Worm (Caenorhabditis elegans) whole organism, late embryonic: ENCODE results near the gene R160.4.

Experiments used
- C08G9.2 ChIP-seq: sonication (generic microtip); optimal IDR thresholded peaks from 2 replicates; lab custom pipeline; 2016; ENCODE audit warnings: mild to moderate bottlenecking, missing genetic modification characterization, moderate library complexity, missing compliant biosample characterization
- F13H6.1 ChIP-seq: sonication (generic microtip); optimal IDR thresholded peaks from 2 replicates; lab custom pipeline; 2016; ENCODE audit warnings: missing genetic modification characterization, missing compliant biosample characterization
- K02D7.2 ChIP-seq: sonication (generic microtip); optimal IDR thresholded peaks from 2 replicates; lab custom pipeline; 2017; ENCODE audit warnings: mild to moderate bottlenecking, missing genetic modification characterization, missing compliant biosample characterization
- K09A11.1 ChIP-seq: sonication (generic microtip); optimal IDR thresholded peaks from 2 replicates; lab custom pipeline; 2017; ENCODE audit warnings: antibody characterized with exemption, mild to moderate bottlenecking, missing genetic modification characterization, missing compliant biosample characterization; ENCODE audit not compliant: insufficient read depth
- Y22D7AL.16 ChIP-seq: sonication (generic microtip); optimal IDR thresholded peaks from 2 replicates; lab custom pipeline; 2016; ENCODE audit warnings: missing genetic modification characterization, missing compliant biosample characterization
- ahr-1 ChIP-seq: sonication (generic microtip); optimal IDR thresholded peaks from 2 replicates; lab custom pipeline; 2016; ENCODE audit warnings: missing genetic modification characterization, missing compliant biosample characterization
- ama-1 ChIP-seq: fragments of 150-350 bp; optimal IDR thresholded peaks from 2 replicates; lab custom pipeline; 2014
- ceh-14 ChIP-seq: sonication (generic microtip); optimal IDR thresholded peaks from 2 replicates; lab custom pipeline; 2016; ENCODE audit warnings: missing genotype, missing genetic modification characterization, missing compliant biosample characterization
- ceh-2 ChIP-seq: sonication (generic microtip); optimal IDR thresholded peaks from 2 replicates; lab custom pipeline; 2016; ENCODE audit warnings: missing genotype, missing genetic modification characterization, missing compliant biosample characterization
- ceh-22 ChIP-seq: sonication (generic microtip); optimal IDR thresholded peaks from 2 replicates; lab custom pipeline; 2017; ENCODE audit warnings: missing biosample characterization, missing genetic modification characterization
- ceh-30 ChIP-seq: fragments of 150-350 bp; optimal IDR thresholded peaks from 2 replicates; lab custom pipeline; 2014; ENCODE audit warnings: missing biosample characterization, missing genetic modification characterization
- ceh-31 ChIP-seq: sonication (generic microtip); optimal IDR thresholded peaks from 2 replicates; lab custom pipeline; 2016; ENCODE audit warnings: missing genetic modification characterization, missing compliant biosample characterization
- ceh-34 ChIP-seq: sonication (generic microtip); optimal IDR thresholded peaks from 2 replicates; lab custom pipeline; 2016; ENCODE audit warnings: mild to moderate bottlenecking, missing genetic modification characterization, missing compliant biosample characterization
- ceh-45 ChIP-seq: fragments of 200-800 bp; sonication (Bioruptor generic); IDR thresholded peaks from 2 replicates; pipeline ENCODE4 v1.3.6; 2022; ENCODE audit warnings: missing genetic modification reagents, missing genetic modification characterization, missing compliant biosample characterization
- ceh-6 ChIP-seq: fragments of 200-800 bp; sonication (Bioruptor generic); optimal IDR thresholded peaks from 2 replicates; lab custom pipeline; 2018; ENCODE audit warnings: mild to moderate bottlenecking, missing genetic modification characterization, missing compliant biosample characterization
- ceh-9 ChIP-seq: sonication (generic microtip); optimal IDR thresholded peaks from 2 replicates; lab custom pipeline; 2016; ENCODE audit warnings: mild to moderate bottlenecking, missing genetic modification characterization, inconsistent platforms, missing compliant biosample characterization
- che-1 ChIP-seq: sonication (generic microtip); optimal IDR thresholded peaks from 2 replicates; lab custom pipeline; 2016; ENCODE audit warnings: mild to moderate bottlenecking, missing genetic modification characterization, missing compliant biosample characterization
- dmd-4 ChIP-seq: sonication (generic microtip); optimal IDR thresholded peaks from 2 replicates; lab custom pipeline; 2016; ENCODE audit warnings: borderline replicate concordance, missing genetic modification characterization, missing compliant biosample characterization
- elt-2 ChIP-seq: sonication (generic microtip); optimal IDR thresholded peaks from 2 replicates; lab custom pipeline; 2016; ENCODE audit warnings: missing genetic modification reagents, missing genetic modification characterization, missing compliant biosample characterization
- eyg-1 ChIP-seq: sonication (generic microtip); optimal IDR thresholded peaks from 2 replicates; lab custom pipeline; 2016; ENCODE audit warnings: missing genotype, missing genetic modification characterization, missing compliant biosample characterization
- fax-1 ChIP-seq: sonication (generic microtip); optimal IDR thresholded peaks from 2 replicates; lab custom pipeline; 2016; ENCODE audit warnings: missing genotype, missing genetic modification characterization, missing compliant biosample characterization
- fkh-10 ChIP-seq: fragments of 150-350 bp; optimal IDR thresholded peaks from 2 replicates; lab custom pipeline; 2014; ENCODE audit warnings: missing biosample characterization, missing genetic modification reagents, missing genetic modification characterization
- hlh-15 ChIP-seq: sonication (generic microtip); optimal IDR thresholded peaks from 2 replicates; lab custom pipeline; 2016; ENCODE audit warnings: missing genetic modification characterization, missing compliant biosample characterization
- hlh-6 ChIP-seq: sonication (generic microtip); optimal IDR thresholded peaks from 2 replicates; lab custom pipeline; 2016; ENCODE audit warnings: missing genotype, missing genetic modification characterization, missing compliant biosample characterization
- hlh-8 ChIP-seq: sonication (generic microtip); optimal IDR thresholded peaks from 2 replicates; lab custom pipeline; 2016; ENCODE audit warnings: missing genotype, missing genetic modification characterization, missing compliant biosample characterization
- lin-11 ChIP-seq: fragments of 200-800 bp; sonication (Bioruptor generic); optimal IDR thresholded peaks from 2 replicates; lab custom pipeline; 2018; ENCODE audit warnings: mild to moderate bottlenecking, missing genetic modification characterization, missing compliant biosample characterization
- madf-2 ChIP-seq: sonication (generic microtip); optimal IDR thresholded peaks from 2 replicates; lab custom pipeline; 2017; ENCODE audit warnings: missing genetic modification characterization, missing compliant biosample characterization
- nfya-1 ChIP-seq: sonication (generic microtip); optimal IDR thresholded peaks from 2 replicates; lab custom pipeline; 2017; ENCODE audit warnings: missing genetic modification characterization, mild to moderate bottlenecking, missing compliant biosample characterization, antibody characterized with exemption, moderate library complexity
- nhr-11 ChIP-seq: fragments of 150-350 bp; optimal IDR thresholded peaks from 2 replicates; lab custom pipeline; 2014; ENCODE audit warnings: missing biosample characterization, missing genetic modification characterization
- nhr-232 ChIP-seq: sonication (generic microtip); optimal IDR thresholded peaks from 2 replicates; lab custom pipeline; 2016; ENCODE audit warnings: missing genetic modification characterization, missing compliant biosample characterization
- npax-4 ChIP-seq: sonication (generic microtip); optimal IDR thresholded peaks from 2 replicates; lab custom pipeline; 2016; ENCODE audit warnings: missing genetic modification characterization, missing compliant biosample characterization
- odd-2 ChIP-seq: sonication (generic microtip); optimal IDR thresholded peaks from 2 replicates; lab custom pipeline; 2017; ENCODE audit warnings: antibody characterized with exemption, mild to moderate bottlenecking, missing genetic modification characterization, missing compliant biosample characterization
- pat-9 ChIP-seq: fragments of 200-800 bp; sonication (Bioruptor generic); optimal IDR thresholded peaks from 2 replicates; lab custom pipeline; 2018; ENCODE audit warnings: mild to moderate bottlenecking, missing genetic modification characterization, moderate library complexity, missing compliant biosample characterization
- pax-1 ChIP-seq: fragments of 150-350 bp; optimal IDR thresholded peaks from 2 replicates; lab custom pipeline; 2014; ENCODE audit warnings: missing biosample characterization, missing genetic modification characterization
- pha-2 ChIP-seq: sonication (generic microtip); optimal IDR thresholded peaks from 2 replicates; lab custom pipeline; 2017; ENCODE audit warnings: mild to moderate bottlenecking, missing genetic modification characterization, missing compliant biosample characterization
- pha-4 ChIP-seq: fragments of 150-350 bp; optimal IDR thresholded peaks from 2 replicates; lab custom pipeline; 2018; ENCODE audit warnings: missing biosample characterization, missing genetic modification reagents, missing genetic modification characterization
- pqm-1 ChIP-seq: sonication (generic microtip); optimal IDR thresholded peaks from 2 replicates; lab custom pipeline; 2016; ENCODE audit warnings: missing genetic modification characterization, missing compliant biosample characterization
- pros-1 ChIP-seq: fragments of 150-350 bp; optimal IDR thresholded peaks from 2 replicates; lab custom pipeline; 2014; ENCODE audit warnings: missing biosample characterization, missing genetic modification reagents, missing genetic modification characterization
- ref-2 ChIP-seq: sonication (generic microtip); optimal IDR thresholded peaks from 2 replicates; lab custom pipeline; 2016; ENCODE audit warnings: missing genetic modification characterization, missing compliant biosample characterization
- sdc-2 ChIP-seq: sonication (generic microtip); optimal IDR thresholded peaks from 2 replicates; lab custom pipeline; 2016; ENCODE audit warnings: missing genotype, missing genetic modification characterization, missing compliant biosample characterization
- sox-4 ChIP-seq: sonication (generic microtip); optimal IDR thresholded peaks from 2 replicates; lab custom pipeline; 2017; ENCODE audit warnings: mild to moderate bottlenecking, missing genetic modification characterization, inconsistent platforms, missing compliant biosample characterization
- syd-9 ChIP-seq: sonication (generic microtip); optimal IDR thresholded peaks from 2 replicates; lab custom pipeline; 2016; ENCODE audit warnings: mild to moderate bottlenecking, missing genetic modification characterization, moderate library complexity, missing compliant biosample characterization
- tbx-2 ChIP-seq: sonication (generic microtip); optimal IDR thresholded peaks from 2 replicates; lab custom pipeline; 2016; ENCODE audit warnings: missing genetic modification characterization, missing compliant biosample characterization
- ttx-3 ChIP-seq: sonication (generic microtip); optimal IDR thresholded peaks from 2 replicates; lab custom pipeline; 2016; ENCODE audit warnings: missing genetic modification reagents, missing genetic modification characterization, missing compliant biosample characterization
- unc-3 ChIP-seq, 2 experiments: fragments of 200-800 bp in 1 of 2; sonication (Bioruptor generic) in 1 of 2; sonication (generic microtip) in 1 of 2; conservative IDR thresholded peaks in 1 of 2; optimal IDR thresholded peaks in 1 of 2; 2 replicates each; pipeline versions ENCODE4 v1.3.6 to Lab custom; 2016 to 2022; ENCODE audit warnings: missing compliant biosample characterization in 2 of 2, missing genetic modification characterization in 2 of 2, missing genetic modification reagents in 1 of 2
- unc-42 ChIP-seq: sonication (generic microtip); optimal IDR thresholded peaks from 2 replicates; lab custom pipeline; 2016; ENCODE audit warnings: missing genotype, missing genetic modification characterization, missing compliant biosample characterization
- unc-55 ChIP-seq: sonication (generic microtip); optimal IDR thresholded peaks from 2 replicates; lab custom pipeline; 2017; ENCODE audit warnings: missing biosample characterization, missing genetic modification reagents, missing genetic modification characterization
- unc-86 ChIP-seq: sonication (generic microtip); optimal IDR thresholded peaks from 2 replicates; lab custom pipeline; 2016; ENCODE audit warnings: missing genetic modification characterization, missing compliant biosample characterization
- zip-5 ChIP-seq: sonication (generic microtip); optimal IDR thresholded peaks from 2 replicates; lab custom pipeline; 2016; ENCODE audit warnings: missing genetic modification characterization, missing compliant biosample characterization

R160.4 gene

DNA sequence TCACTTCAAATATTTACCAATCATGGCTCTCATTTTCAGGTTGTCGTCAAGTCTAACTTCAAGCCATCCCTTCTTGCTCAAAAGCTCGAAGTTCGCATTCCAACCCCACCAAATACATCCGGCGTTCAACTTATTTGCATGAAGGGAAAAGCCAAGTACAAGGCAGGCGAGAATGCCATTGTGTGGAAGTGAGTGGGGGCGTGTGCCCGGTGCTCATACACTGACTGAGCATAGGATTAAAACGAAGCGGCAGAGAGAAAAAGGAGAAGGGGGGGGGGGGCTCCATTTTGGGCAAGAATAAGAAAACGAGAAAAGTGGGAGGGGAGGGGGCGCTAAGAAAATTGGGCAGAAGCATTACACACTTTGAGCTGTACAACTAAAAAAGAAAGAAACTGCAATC is 23.0 kb upstream of the R160.4 start:
- TF ChIP-seq hlh-6 (tag; lab: Kevin White, UChicago) (no peak), ceh-9 (tag; lab: Kevin White, UChicago) (no peak), unc-42 (no peak), nhr-11 (tag; lab: Kevin White, UChicago) (no peak), pax-1 (tag; lab: Kevin White, UChicago) (no peak), sox-4 (tag; lab: Kevin White, UChicago) (no peak), dmd-4 (tag; lab: Kevin White, UChicago) (no peak), madf-2 (tag; lab: Kevin White, UChicago) (no peak), eyg-1 (tag; lab: Kevin White, UChicago) (no peak), ceh-31 (no peak), ceh-30 (no peak), K02D7.2 (tag; lab: Kevin White, UChicago) (no peak), odd-2 (no peak), syd-9 (tag; lab: Kevin White, UChicago) (no peak)
- TF ChIP-seq, all 69 proteins: peak for 0

DNA sequence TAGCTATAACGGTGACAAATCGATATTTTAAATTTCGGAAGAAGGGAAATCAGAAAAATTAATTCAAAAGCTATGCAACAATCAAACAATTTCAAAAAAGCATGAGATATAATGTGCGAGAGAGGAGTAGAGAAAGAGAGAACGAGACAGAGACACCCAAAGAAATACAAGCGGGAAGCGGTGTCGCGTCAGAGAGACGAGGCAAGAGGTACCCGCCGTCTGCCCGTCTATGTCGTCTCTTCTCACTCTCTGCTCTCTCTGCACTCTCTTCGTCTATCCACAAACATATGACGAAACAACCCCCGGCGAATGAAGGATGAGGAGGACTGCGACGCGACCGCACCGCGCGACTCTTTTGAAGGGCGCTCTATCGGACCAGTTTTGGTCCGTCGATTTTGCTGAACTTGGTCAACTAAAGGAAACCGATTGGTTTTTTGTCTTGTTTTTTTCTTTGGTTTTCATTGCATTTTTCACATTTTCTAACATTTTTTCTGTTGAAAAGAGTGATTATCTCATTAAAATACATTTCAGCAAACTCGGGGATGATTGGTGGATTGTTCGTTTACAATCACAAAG is 20.2 kb upstream of the R160.4 start, which contains the start of gene dpy-23:
Gene dpy-23, plus strand, starts transcription at position 526 of the 576 bp plus-strand sequence.
- no peak for TF ChIP-seq nhr-232 (tag; lab: Kevin White, UChicago)
- TF ChIP-seq tbx-2 (tag; lab: Kevin White, UChicago): peak; percentile 86
- peak; percentile 97 for TF ChIP-seq madf-2 (tag; lab: Kevin White, UChicago)
- TF ChIP-seq ama-1 (lab: Kevin White, UChicago): no peak
- no peak for TF ChIP-seq ttx-3 (tag; lab: Kevin White, UChicago)
- TF ChIP-seq npax-4 (tag; lab: Kevin White, UChicago): no peak
- TF ChIP-seq sox-4 (tag; lab: Kevin White, UChicago): no peak
- TF ChIP-seq fkh-10 (GFP tag; lab: Kevin White, UChicago): no peak
- TF ChIP-seq ceh-2 (tag; lab: Kevin White, UChicago): peak; percentile 15
- no peak for TF ChIP-seq lin-11 (tag; lab: Kevin White, UChicago)
- no peak for TF ChIP-seq ceh-22 (tag; lab: Kevin White, UChicago)
- TF ChIP-seq pqm-1: peak; percentile 32
- peak; percentile 3 for TF ChIP-seq che-1 (tag; lab: Kevin White, UChicago)
- no peak for TF ChIP-seq ahr-1
- TF ChIP-seq ceh-34 (tag; lab: Kevin White, UChicago): peak; percentile 90
- peak; percentile 90 for TF ChIP-seq unc-55 (GFP tag; lab: Kevin White, UChicago)
- TF ChIP-seq dmd-4 (tag; lab: Kevin White, UChicago): no peak
- peak; percentile 3 for TF ChIP-seq unc-86 (tag; lab: Kevin White, UChicago)
- no peak for TF ChIP-seq ceh-45 (GFP tag; lab: Robert Waterston, UW)
- TF ChIP-seq nfya-1: peak; percentile 97
- no peak for TF ChIP-seq ceh-9 (tag; lab: Kevin White, UChicago)
- TF ChIP-seq K09A11.1 (tag; lab: Kevin White, UChicago): no peak
- TF ChIP-seq elt-2 (tag; lab: Kevin White, UChicago): peak; percentile 71
- TF ChIP-seq eyg-1 (tag; lab: Kevin White, UChicago): no peak
- peak; percentile 93 for TF ChIP-seq ceh-31
- TF ChIP-seq pax-1 (tag; lab: Kevin White, UChicago): peak; percentile 62
- peak; percentile 40 for TF ChIP-seq hlh-8
- peak; percentile 74 for TF ChIP-seq ref-2 (tag; lab: Kevin White, UChicago)
- TF ChIP-seq unc-3 (GFP tag; conservative IDR thresholded peaks at IDR 0.05; lab: Robert Waterston, UW): no peak
- peak; percentile 7 for TF ChIP-seq unc-3 (tag; optimal IDR thresholded peaks at IDR 0.05; lab: Kevin White, UChicago)
- TF ChIP-seq Y22D7AL.16 (tag; lab: Kevin White, UChicago): no peak
- no peak for TF ChIP-seq pha-2 (tag; lab: Kevin White, UChicago)
- peak; percentile 90 for TF ChIP-seq pros-1 (tag; lab: Kevin White, UChicago)
- no peak for TF ChIP-seq hlh-15 (tag; lab: Kevin White, UChicago)
- TF ChIP-seq F13H6.1 (tag; lab: Kevin White, UChicago): peak; percentile 67
- TF ChIP-seq ceh-6 (GFP tag; lab: Kevin White, UChicago): no peak
- TF ChIP-seq pha-4 (tag; lab: Kevin White, UChicago): no peak
- TF ChIP-seq C08G9.2 (tag; lab: Kevin White, UChicago): no peak
- TF ChIP-seq unc-42: peak; percentile 86
- TF ChIP-seq ceh-14 (tag; lab: Kevin White, UChicago): peak; percentile 65
- TF ChIP-seq zip-5 (tag; lab: Kevin White, UChicago): no peak
- TF ChIP-seq fax-1: peak; percentile 2
- no peak for TF ChIP-seq pat-9 (tag; lab: Kevin White, UChicago)
- peak; percentile 43 for TF ChIP-seq ceh-30
- peak; percentile 94 for TF ChIP-seq sdc-2 (tag; lab: Kevin White, UChicago)
- TF ChIP-seq hlh-6 (tag; lab: Kevin White, UChicago): no peak
- peak; percentile 66 for TF ChIP-seq syd-9 (tag; lab: Kevin White, UChicago)
